Fruit fly (Drosophila melanogaster) whole organism, embryonic: ENCODE data around the gene mmy.

Source experiments
- Ada2b ChIP-seq: fragments of 200-800 bp; sonication (Bioruptor generic); IDR thresholded peaks from 2 replicates; pipeline ENCODE4 v1.3.6; 2022; ENCODE audit warnings: missing biosample characterization, missing genetic modification characterization
- CG10431 ChIP-seq: fragments of 200-800 bp; sonication (Bioruptor generic); optimal IDR thresholded peaks from 3 replicates; lab custom pipeline; 2018; ENCODE audit warnings: missing biosample characterization, mild to moderate bottlenecking, missing genetic modification characterization
- CG12104 ChIP-seq: fragments of 200-800 bp; sonication (Bioruptor generic); optimal IDR thresholded peaks from 3 replicates; lab custom pipeline; 2016; ENCODE audit warnings: missing biosample characterization, missing genetic modification characterization
- CG12659 ChIP-seq: fragments of 200-800 bp; sonication (Bioruptor generic); optimal IDR thresholded peaks from 3 replicates; lab custom pipeline; 2017; ENCODE audit warnings: mild to moderate bottlenecking, missing biosample characterization, missing genetic modification reagents, missing genetic modification characterization
- CG14014 ChIP-seq: fragments of 200-800 bp; sonication (Bioruptor generic); IDR thresholded peaks from 2 replicates; pipeline ENCODE4 v1.3.6; 2022; ENCODE audit warnings: missing biosample characterization, missing genetic modification characterization
- CG14441 ChIP-seq: fragments of 200-800 bp; sonication (Bioruptor generic); IDR thresholded peaks from 2 replicates; pipeline ENCODE4 v1.3.6; 2022; ENCODE audit warnings: missing biosample characterization, missing genetic modification characterization
- CG14667 ChIP-seq: fragments of 200-800 bp; sonication (Bioruptor generic); IDR thresholded peaks from 2 replicates; pipeline ENCODE4 v1.3.6; 2022; ENCODE audit warnings: missing biosample characterization, missing genetic modification characterization
- CG17328 ChIP-seq: fragments of 200-800 bp; sonication (Bioruptor generic); IDR thresholded peaks from 2 replicates; pipeline ENCODE4 v1.3.6; 2022; ENCODE audit warnings: missing biosample characterization, missing genetic modification characterization
- CG18599 ChIP-seq: fragments of 200-800 bp; sonication (Bioruptor generic); optimal IDR thresholded peaks from 3 replicates; lab custom pipeline; 2017; ENCODE audit warnings: missing biosample characterization, missing genetic modification characterization, mild to moderate bottlenecking, moderate library complexity, missing genetic modification reagents
- CG2712 ChIP-seq: fragments of 200-800 bp; optimal IDR thresholded peaks from 3 replicates; lab custom pipeline; 2019; ENCODE audit warnings: missing biosample characterization, mild to moderate bottlenecking, missing genetic modification characterization, moderate library complexity
- CG32532 ChIP-seq: fragments of 200-800 bp; sonication (Bioruptor generic); IDR thresholded peaks from 2 replicates; pipeline ENCODE4 v1.3.6; 2022; ENCODE audit warnings: missing biosample characterization, missing genetic modification characterization
- CG3407 ChIP-seq: fragments of 200-800 bp; sonication (Bioruptor generic); optimal IDR thresholded peaks from 2 replicates; lab custom pipeline; 2018; ENCODE audit warnings: missing biosample characterization, mild to moderate bottlenecking, missing genetic modification characterization
- CG34376 ChIP-seq: fragments of 200-800 bp; sonication (Bioruptor generic); optimal IDR thresholded peaks from 2 replicates; lab custom pipeline; 2018; ENCODE audit warnings: missing biosample characterization, mild to moderate bottlenecking, missing genetic modification characterization
- CG3995 ChIP-seq: fragments of 200-800 bp; sonication (Bioruptor generic); optimal IDR thresholded peaks from 3 replicates; lab custom pipeline; 2016; ENCODE audit warnings: missing biosample characterization, missing genetic modification characterization
- CG4282 ChIP-seq: fragments of 200-800 bp; sonication (Bioruptor generic); optimal IDR thresholded peaks from 2 replicates; lab custom pipeline; 2016; ENCODE audit warnings: missing biosample characterization, missing genetic modification characterization
- CG4360 ChIP-seq: fragments of 200-800 bp; sonication (Bioruptor generic); IDR thresholded peaks from 2 replicates; pipeline ENCODE4 v1.3.6; 2022; ENCODE audit warnings: missing biosample characterization, missing genetic modification characterization
- CG7839 ChIP-seq: fragments of 200-800 bp; sonication (Bioruptor generic); optimal IDR thresholded peaks from 3 replicates; lab custom pipeline; 2018; ENCODE audit warnings: missing biosample characterization, mild to moderate bottlenecking, missing genetic modification characterization, moderate library complexity
- CG9876 ChIP-seq: fragments of 200-800 bp; sonication (Bioruptor generic); optimal IDR thresholded peaks from 2 replicates; lab custom pipeline; 2016; ENCODE audit warnings: missing biosample characterization, missing genetic modification characterization
- Camta ChIP-seq: fragments of 200-800 bp; sonication (Bioruptor generic); optimal IDR thresholded peaks from 2 replicates; lab custom pipeline; 2016; ENCODE audit warnings: missing biosample characterization, missing genetic modification characterization
- Chrac-16 ChIP-seq: fragments of 200-800 bp; sonication (Bioruptor generic); optimal IDR thresholded peaks from 3 replicates; lab custom pipeline; 2016; ENCODE audit warnings: missing biosample characterization, missing genetic modification characterization
- CkIIα-i1 ChIP-seq: fragments of 200-800 bp; sonication (Bioruptor generic); IDR thresholded peaks from 2 replicates; pipeline ENCODE4 v1.3.6; 2022; ENCODE audit warnings: missing biosample characterization, missing genetic modification characterization
- HLH54F ChIP-seq: fragments of 200-800 bp; sonication (Bioruptor generic); optimal IDR thresholded peaks from 3 replicates; lab custom pipeline; 2016; ENCODE audit warnings: missing biosample characterization, missing genetic modification characterization
- HmgD ChIP-seq: fragments of 200-800 bp; sonication (Bioruptor generic); optimal IDR thresholded peaks from 3 replicates; lab custom pipeline; 2016; ENCODE audit warnings: missing biosample characterization, missing genetic modification characterization
- Hr39 ChIP-seq: fragments of >200 bp; optimal IDR thresholded peaks from 2 replicates; lab custom pipeline; 2017
- Mad ChIP-seq: fragments of 200-800 bp; sonication (Bioruptor generic); optimal IDR thresholded peaks from 2 replicates; lab custom pipeline; 2016; ENCODE audit warnings: missing biosample characterization, missing genetic modification characterization
- Med ChIP-seq: fragments of 200-800 bp; sonication (Bioruptor generic); peaks from one replicate; lab custom pipeline; 2016; ENCODE audit warnings: missing biosample characterization, missing genetic modification characterization, mild to moderate bottlenecking, inconsistent platforms, moderate library complexity
- Myb ChIP-seq: fragments of 200-800 bp; sonication (Bioruptor generic); optimal IDR thresholded peaks from 2 replicates; lab custom pipeline; 2016; ENCODE audit warnings: missing biosample characterization, missing genetic modification characterization
- Nf-YB ChIP-seq: fragments of 200-800 bp; sonication (Bioruptor generic); optimal IDR thresholded peaks from 3 replicates; lab custom pipeline; 2019; ENCODE audit warnings: missing biosample characterization, mild to moderate bottlenecking, missing genetic modification characterization, moderate library complexity
- PHDP ChIP-seq: fragments of 200-800 bp; sonication (Bioruptor generic); optimal IDR thresholded peaks from 3 replicates; lab custom pipeline; 2018; ENCODE audit warnings: missing biosample characterization, mild to moderate bottlenecking, missing genetic modification characterization, moderate library complexity
- Poxn ChIP-seq: fragments of 200-800 bp; sonication (Bioruptor generic); IDR thresholded peaks from 2 replicates; pipeline ENCODE4 v1.3.6; 2022; ENCODE audit warnings: missing biosample characterization, missing genetic modification characterization
- Ravus ChIP-seq: fragments of 200-800 bp; sonication (Bioruptor generic); IDR thresholded peaks from 2 replicates; pipeline ENCODE4 v1.3.6; 2022; ENCODE audit warnings: missing biosample characterization, missing genetic modification characterization
- Sox102F ChIP-seq: fragments of 200-800 bp; sonication (Bioruptor generic); optimal IDR thresholded peaks from 2 replicates; lab custom pipeline; 2018; ENCODE audit warnings: missing biosample characterization, mild to moderate bottlenecking, missing genetic modification characterization, moderate library complexity
- Spps ChIP-seq: fragments of 200-800 bp; sonication (Bioruptor generic); optimal IDR thresholded peaks from 2 replicates; lab custom pipeline; 2018; ENCODE audit warnings: missing biosample characterization, mild to moderate bottlenecking, missing genetic modification characterization
- Sry-β ChIP-seq: fragments of 200-800 bp; sonication (Bioruptor generic); optimal IDR thresholded peaks from 2 replicates; lab custom pipeline; 2018; ENCODE audit warnings: missing biosample characterization, mild to moderate bottlenecking, missing genetic modification characterization, moderate library complexity
- Taf1 ChIP-seq: fragments of 200-800 bp; sonication (Bioruptor generic); IDR thresholded peaks from 2 replicates; pipeline ENCODE4 v1.3.6; 2022; ENCODE audit warnings: missing biosample characterization, missing genetic modification characterization
- cato ChIP-seq: fragments of 200-800 bp; sonication (Bioruptor generic); optimal IDR thresholded peaks from 2 replicates; lab custom pipeline; 2016; ENCODE audit warnings: missing biosample characterization, missing genetic modification characterization, borderline replicate concordance
- da ChIP-seq: fragments of 200-800 bp; sonication (Bioruptor generic); optimal IDR thresholded peaks from 2 replicates; lab custom pipeline; 2016; ENCODE audit warnings: missing biosample characterization, missing genetic modification characterization
- ems ChIP-seq: fragments of 200-800 bp; sonication (Bioruptor generic); optimal IDR thresholded peaks from 3 replicates; lab custom pipeline; 2016; ENCODE audit warnings: missing biosample characterization, missing genetic modification characterization
- her ChIP-seq: fragments of 200-800 bp; sonication (Bioruptor generic); optimal IDR thresholded peaks from 2 replicates; lab custom pipeline; 2016; ENCODE audit warnings: missing biosample characterization, missing genetic modification characterization
- jumu ChIP-seq: fragments of 200-800 bp; sonication (Bioruptor generic); optimal IDR thresholded peaks from 3 replicates; lab custom pipeline; 2016; ENCODE audit warnings: missing biosample characterization, missing genetic modification characterization
- nom ChIP-seq: fragments of 200-800 bp; sonication (Bioruptor generic); optimal IDR thresholded peaks from 2 replicates; lab custom pipeline; 2017; ENCODE audit warnings: missing biosample characterization, missing genetic modification characterization, mild to moderate bottlenecking, moderate library complexity, missing genetic modification reagents
- prd ChIP-seq, 3 experiments: fragments of >200 bp in 2 of 3; fragments of 200-800 bp in 1 of 3; sonication (Bioruptor generic) in 1 of 3; optimal IDR thresholded peaks in 2 of 3; IDR thresholded peaks in 1 of 3; 2 replicates in 2 of 3; 3 replicates in 1 of 3; pipeline versions ENCODE4 v1.3.6 to Lab custom; 2017 to 2022; ENCODE audit warnings: missing biosample characterization in 1 of 3, missing genetic modification characterization in 1 of 3
- ranshi ChIP-seq: fragments of 200-800 bp; sonication (Bioruptor generic); IDR thresholded peaks from 2 replicates; pipeline ENCODE4 v1.3.6; 2022; ENCODE audit warnings: missing biosample characterization, missing genetic modification characterization
- rib ChIP-seq: fragments of 200-800 bp; sonication (Bioruptor generic); IDR thresholded peaks from 2 replicates; pipeline ENCODE4 v1.3.6; 2022; ENCODE audit warnings: missing biosample characterization, missing genetic modification characterization
- ro ChIP-seq: fragments of 200-800 bp; sonication (Bioruptor generic); IDR thresholded peaks from 2 replicates; pipeline ENCODE4 v1.3.6; 2022; ENCODE audit warnings: missing biosample characterization, missing genetic modification characterization
- schlank ChIP-seq: fragments of 200-800 bp; sonication (Bioruptor generic); optimal IDR thresholded peaks from 2 replicates; lab custom pipeline; 2018; ENCODE audit warnings: missing biosample characterization, mild to moderate bottlenecking, missing genetic modification characterization
- scrt ChIP-seq: fragments of 200-800 bp; sonication (Bioruptor generic); optimal IDR thresholded peaks from 2 replicates; lab custom pipeline; 2018; ENCODE audit warnings: missing biosample characterization, mild to moderate bottlenecking, missing genetic modification characterization, moderate library complexity
- tap ChIP-seq: fragments of 200-800 bp; optimal IDR thresholded peaks from 3 replicates; lab custom pipeline; 2019; ENCODE audit warnings: missing biosample characterization, mild to moderate bottlenecking, missing genetic modification characterization, moderate library complexity
- ttk ChIP-seq: fragments of 200-800 bp; sonication (Bioruptor generic); IDR thresholded peaks from 2 replicates; pipeline ENCODE4 v2.1.2; 2022; ENCODE audit warnings: missing biosample characterization, missing genetic modification characterization
- twi ChIP-seq: fragments of 200-800 bp; optimal IDR thresholded peaks from 2 replicates; lab custom pipeline; 2019; ENCODE audit warnings: missing biosample characterization, mild to moderate bottlenecking, missing genetic modification characterization, moderate library complexity
- z ChIP-seq: fragments of 200-800 bp; sonication (Bioruptor generic); IDR thresholded peaks from 3 replicates; pipeline ENCODE4 v1.3.6; 2022; ENCODE audit warnings: missing biosample characterization, missing genetic modification characterization

Gene mmy

DNA sequence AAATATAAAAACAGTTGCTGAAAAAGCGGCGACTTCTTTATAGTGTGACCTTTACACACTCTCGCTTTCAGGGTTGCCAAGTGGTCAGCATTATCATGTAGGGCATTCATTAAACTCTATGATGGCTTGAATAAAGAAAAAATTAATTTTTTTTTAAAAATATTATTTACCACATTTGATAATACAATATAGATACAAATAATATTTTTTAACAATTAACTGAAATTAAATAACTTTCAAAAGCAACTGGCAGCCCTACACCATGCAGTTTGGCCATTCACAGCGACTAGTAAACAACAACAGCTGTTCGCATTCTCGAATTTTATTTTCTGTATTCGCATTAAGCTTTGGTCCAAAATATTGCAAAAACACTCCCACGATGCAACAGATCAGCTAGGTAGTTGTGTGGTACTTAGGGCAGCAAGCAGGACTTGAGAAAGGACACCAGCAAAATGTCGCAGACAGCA, 17.1 kb upstream of the mmy start, which contains the start of the genes Phf5a and CG31638 (continued):
- TF ChIP-seq rib (no peak), CG4360 (GFP tag; lab: Robert Waterston, UW) (peak; percentile 68), twi (tag; lab: Kevin White, UChicago) (peak; percentile 83), ranshi (GFP tag; lab: Robert Waterston, UW) (peak; percentile 63; the same call in 1 of the 2 replicates), cato (GFP tag; lab: Kevin White, UChicago) (peak; percentile 95), ems (GFP tag; lab: Kevin White, UChicago) (peak; percentile 40), Mad (GFP tag; lab: Kevin White, UChicago) (no peak), CG14667 (GFP tag; lab: Robert Waterston, UW) (peak; percentile 97), Spps (peak; percentile 95), her (GFP tag; lab: Kevin White, UChicago) (no peak), ro (GFP tag; lab: Robert Waterston, UW) (no peak), CG10431 (GFP tag; lab: Kevin White, UChicago) (peak; percentile 90), CG2712 (tag; lab: Kevin White, UChicago) (peak; percentile 98), Myb (GFP tag; lab: Kevin White, UChicago) (peak; percentile 59), jumu (GFP tag; lab: Kevin White, UChicago) (peak; percentile 85), CG4282 (GFP tag; lab: Kevin White, UChicago) (no peak), CG14014 (GFP tag; lab: Robert Waterston, UW) (peak; percentile 92), CG3995 (GFP tag; lab: Kevin White, UChicago) (peak; percentile 56), CG12104 (GFP tag; lab: Kevin White, UChicago) (peak; percentile 58), prd (optimal IDR thresholded peaks at IDR 0.05; lab: Kevin White, UChicago) (no peak), prd (GFP tag; IDR thresholded peaks at IDR 0.05; lab: Robert Waterston, UW) (peak; percentile 99), CG17328 (GFP tag; lab: Robert Waterston, UW) (peak; percentile 95), CG7839 (tag; lab: Kevin White, UChicago) (peak; percentile 87), CG3407 (GFP tag; lab: Kevin White, UChicago) (peak; percentile 94), HmgD (GFP tag; lab: Kevin White, UChicago) (peak; percentile 18), Sox102F (GFP tag; lab: Kevin White, UChicago) (no peak), CkIIα-i1 (no peak), ttk (GFP tag; lab: Robert Waterston, UW) (peak; percentile 54), Ravus (no peak), PHDP (tag; lab: Kevin White, UChicago) (peak; percentile 97), schlank (peak; percentile 57), Poxn (GFP tag; lab: Robert Waterston, UW) (no peak), CG32532 (GFP tag; lab: Robert Waterston, UW) (peak; percentile 98), HLH54F (peak; percentile 42), z (no peak), da (no peak), CG34376 (GFP tag; lab: Kevin White, UChicago) (peak; percentile 84), tap (tag; lab: Kevin White, UChicago) (peak; percentile 93), Sry-β (GFP tag; lab: Kevin White, UChicago) (peak; percentile 65), Med (peak; percentile 87), Taf1 (GFP tag; lab: Robert Waterston, UW) (peak; percentile 95), CG14441 (GFP tag; lab: Robert Waterston, UW) (peak; percentile 98), Nf-YB (GFP tag; lab: Kevin White, UChicago) (peak; percentile 54), Chrac-16 (GFP tag; lab: Kevin White, UChicago) (peak; percentile 96), Hr39 (lab: Kevin White, UChicago) (no peak), nom (peak; percentile 79), Camta (GFP tag; lab: Kevin White, UChicago) (peak; percentile 40), CG12659 (GFP tag; lab: Kevin White, UChicago) (peak; percentile 94), CG9876 (GFP tag; lab: Kevin White, UChicago) (peak; percentile 28), Ada2b (GFP tag; lab: Robert Waterston, UW) (peak; percentile 54), scrt (GFP tag; lab: Kevin White, UChicago) (peak; percentile 88), CG18599 (GFP tag; lab: Kevin White, UChicago) (peak; percentile 96)
